Worm (Caenorhabditis elegans) whole organism, L4/young adult: Measurements from ENCODE around the gene T11F8.1.
"Not testable (repeated sequence)": the region's sequence is repeated elsewhere in the genome, so short reads cannot be mapped to it uniquely, and the experiment has no call there.

Experiments used
- W03F9.2 ChIP-seq: fragments of 150-350 bp; optimal IDR thresholded peaks from 2 replicates; lab custom pipeline; 2014; ENCODE audit warnings: missing biosample characterization, missing genetic modification characterization
- dao-5 ChIP-seq: sonication (generic microtip); optimal IDR thresholded peaks from 2 replicates; lab custom pipeline; 2016; ENCODE audit warnings: missing genotype, missing genetic modification characterization, moderate library complexity, missing compliant biosample characterization
- him-1 ChIP-seq: sonication (generic microtip); optimal IDR thresholded peaks from 2 replicates; lab custom pipeline; 2016; ENCODE audit warnings: missing genotype, missing genetic modification reagents, missing genetic modification characterization, missing compliant biosample characterization

The T11F8.1 gene

ce11 chrIV:5479289-5479688 is at the start of gene T11F8.1:
TSS of gene T11F8.1 (plus strand) at chrIV:5479589.
- TF ChIP-seq him-1 (tag; lab: Kevin White, UChicago) (no peak), W03F9.2 (tag; lab: Kevin White, UChicago) (no peak), dao-5 (tag; lab: Kevin White, UChicago) (no peak)

ce11 chrIV:5438705-5439104 is 40.7 kb upstream of the T11F8.1 start, which contains the start of gene mgl-3:
TSS of gene mgl-3 (plus strand) at chrIV:5439005.
- TF ChIP-seq him-1 (tag; lab: Kevin White, UChicago): no peak
- no peak for TF ChIP-seq W03F9.2 (tag; lab: Kevin White, UChicago)
- no peak for TF ChIP-seq dao-5 (tag; lab: Kevin White, UChicago)

ce11 chrIV:5452667-5453066 is 26.7 kb upstream of the T11F8.1 start, which contains the start of gene Y4C6A.4:
TSS of gene Y4C6A.4 (plus strand) at chrIV:5452967.
- no peak for TF ChIP-seq dao-5 (tag; lab: Kevin White, UChicago)

- TF ChIP-seq W03F9.2, dao-5, him-1 (tag; lab: Kevin White, UChicago): not testable (repeated sequence)
Measured at ce11 chrIV:5455999-5456398, 23.4 kb upstream of the T11F8.1 start, which contains the start of gene Y4C6A.3. TSS of gene Y4C6A.3 (minus strand) at chrIV:5456099.

- TF ChIP-seq dao-5 (tag; lab: Kevin White, UChicago) (no peak), him-1 (tag; lab: Kevin White, UChicago) (no peak), W03F9.2 (tag; lab: Kevin White, UChicago) (no peak)
Measured at ce11 chrIV:5462820-5463219, 16.6 kb upstream of the T11F8.1 start.

- TF ChIP-seq dao-5, W03F9.2, him-1 (tag; lab: Kevin White, UChicago): not testable (repeated sequence)
Measured at ce11 chrIV:5464403-5464802, 15.0 kb upstream of the T11F8.1 start, which contains the start of gene Y52D5A.2. TSS of gene Y52D5A.2 (minus strand) at chrIV:5464503.

- TF ChIP-seq him-1 (tag; lab: Kevin White, UChicago) (no peak), dao-5 (tag; lab: Kevin White, UChicago) (no peak), W03F9.2 (tag; lab: Kevin White, UChicago) (no peak)
Measured at ce11 chrIV:5469739-5470138, 9.7 kb upstream of the T11F8.1 start, which contains the start of gene rme-2. TSS of gene rme-2 (plus strand) at chrIV:5470026.

- TF ChIP-seq W03F9.2 (tag; lab: Kevin White, UChicago): no peak
- TF ChIP-seq him-1 (tag; lab: Kevin White, UChicago): no peak
- TF ChIP-seq dao-5 (tag; lab: Kevin White, UChicago): no peak
Measured at ce11 chrIV:5473098-5473497, 6.3 kb upstream of the T11F8.1 start.

ce11 chrIV:5476468-5476867 is 2.9 kb upstream of the T11F8.1 start, which contains the start of gene T11F8.4:
TSS of gene T11F8.4 (minus strand) at chrIV:5476568.
- TF ChIP-seq him-1 (tag; lab: Kevin White, UChicago) (no peak), W03F9.2 (tag; lab: Kevin White, UChicago) (no peak), dao-5 (tag; lab: Kevin White, UChicago) (no peak)

- TF ChIP-seq dao-5 (tag; lab: Kevin White, UChicago): no peak
- TF ChIP-seq W03F9.2 (tag; lab: Kevin White, UChicago): no peak
- TF ChIP-seq him-1 (tag; lab: Kevin White, UChicago): no peak
Measured at ce11 chrIV:5482231-5482630, 2.8 kb downstream of the T11F8.1 start, which contains the start of gene T11F8.12. TSS of gene T11F8.12 (minus strand) at chrIV:5482331.

- TF ChIP-seq him-1 (tag; lab: Kevin White, UChicago): no peak
- no peak for TF ChIP-seq W03F9.2 (tag; lab: Kevin White, UChicago)
- TF ChIP-seq dao-5 (tag; lab: Kevin White, UChicago): no peak
Measured at ce11 chrIV:5482723-5483122, 3.3 kb downstream of the T11F8.1 start, which contains the start of gene T11F8.5. TSS of gene T11F8.5 (plus strand) at chrIV:5483023.

- TF ChIP-seq W03F9.2, dao-5, him-1 (tag; lab: Kevin White, UChicago): not testable (repeated sequence)
Measured at ce11 chrIV:5486208-5486731, 6.9 kb downstream of the T11F8.1 start, which contains the start of the genes snpc-3.1 and puf-7. TSS of gene snpc-3.1 (minus strand) at chrIV:5486258. TSS of gene puf-7 (plus strand) at chrIV:5486713.

- TF ChIP-seq him-1, dao-5, W03F9.2 (tag; lab: Kevin White, UChicago): not testable (repeated sequence)
Measured at ce11 chrIV:5491054-5491453, 11.7 kb downstream of the T11F8.1 start, which contains the start of gene B0273.115. TSS of gene B0273.115 (minus strand) at chrIV:5491154.
